Fruit fly (Drosophila melanogaster) Kc167 (cell line): ENCODE data around the gene TwdlY.

Experiments used
- Myc ChIP-seq: fragments of >200 bp; optimal IDR thresholded peaks from 2 replicates; lab custom pipeline; 2017; ENCODE audit warnings: missing external identifiers
- Sin3A ChIP-seq: fragments of >200 bp; optimal IDR thresholded peaks from 2 replicates; lab custom pipeline; 2018; ENCODE audit warnings: missing external identifiers
- h ChIP-seq: fragments of >200 bp; optimal IDR thresholded peaks from 3 replicates; lab custom pipeline; 2018; ENCODE audit warnings: missing external identifiers
- insv ChIP-seq: fragments of >200 bp; optimal IDR thresholded peaks from 3 replicates; lab custom pipeline; 2018; ENCODE audit warnings: missing external identifiers
- psq ChIP-seq: fragments of >200 bp; optimal IDR thresholded peaks from 2 replicates; lab custom pipeline; 2017; ENCODE audit warnings: missing external identifiers
- ttk ChIP-seq: sonication (Bioruptor generic); optimal IDR thresholded peaks from 2 replicates; lab custom pipeline; 2017; ENCODE audit warnings: missing external identifiers

TwdlY gene

dm6 chrX:16696614-16697519 is 37.9 kb upstream of the TwdlY start:
- TF ChIP-seq Sin3A (no peak), ttk (lab: Kevin White, UChicago) (no peak), Myc (no peak), h (lab: Kevin White, UChicago) (no peak), insv (no peak), psq (no peak)

dm6 chrX:16697882-16698571 is 36.7 kb upstream of the TwdlY start:
- TF ChIP-seq psq (no peak), Sin3A (no peak), ttk (lab: Kevin White, UChicago) (no peak), h (lab: Kevin White, UChicago) (no peak), insv (no peak), Myc (no peak)

- TF ChIP-seq Sin3A (no peak), insv (no peak), h (lab: Kevin White, UChicago) (no peak), psq (no peak), ttk (lab: Kevin White, UChicago) (no peak), Myc (no peak)
These were observed 34.7 kb upstream of the TwdlY start, which contains the start of gene CG9676 for dm6 chrX:16700070-16700469. Gene CG9676 (minus strand): TSS chrX:16700170.

- TF ChIP-seq Myc: no peak
- no peak for TF ChIP-seq psq
- TF ChIP-seq ttk (lab: Kevin White, UChicago): no peak
- TF ChIP-seq h (lab: Kevin White, UChicago): no peak
- no peak for TF ChIP-seq Sin3A
- TF ChIP-seq insv: no peak
These were observed 32.8 kb upstream of the TwdlY start, which contains the start of gene sphe for dm6 chrX:16701941-16702340. Gene sphe (minus strand): TSS chrX:16701972.

dm6 chrX:16703747-16704146 is 31.0 kb upstream of the TwdlY start, which contains the start of the genes CG9673 and CG4653:
Gene CG9673 (minus strand): TSS chrX:16703884.
Gene CG4653 (plus strand): TSS chrX:16704081.
- TF ChIP-seq Sin3A: no peak
- no peak for TF ChIP-seq ttk (lab: Kevin White, UChicago)
- no peak for TF ChIP-seq h (lab: Kevin White, UChicago)
- no peak for TF ChIP-seq insv
- no peak for TF ChIP-seq psq
- no peak for TF ChIP-seq Myc

- TF ChIP-seq h (lab: Kevin White, UChicago): no peak
- no peak for TF ChIP-seq Sin3A
- no peak for TF ChIP-seq ttk (lab: Kevin White, UChicago)
- no peak for TF ChIP-seq Myc
- TF ChIP-seq insv: no peak
- TF ChIP-seq psq: no peak
These were observed 28.0 kb upstream of the TwdlY start, which contains the start of gene CG9672 for dm6 chrX:16706774-16707173. Gene CG9672 (minus strand): TSS chrX:16706874.

dm6 chrX:16711003-16711402 is 23.7 kb upstream of the TwdlY start, which contains the start of gene CG13008:
Gene CG13008 (plus strand): TSS chrX:16711303.
- TF ChIP-seq Myc (no peak), insv (no peak), Sin3A (no peak), psq (no peak), h (lab: Kevin White, UChicago) (no peak), ttk (lab: Kevin White, UChicago) (no peak)

dm6 chrX:16716649-16717048 is 18.1 kb upstream of the TwdlY start:
- TF ChIP-seq psq: no peak
- TF ChIP-seq h (lab: Kevin White, UChicago): no peak

- TF ChIP-seq insv (no peak), ttk (lab: Kevin White, UChicago) (no peak), h (lab: Kevin White, UChicago) (no peak), psq (no peak), Sin3A (no peak), Myc (no peak)
These were observed 16.5 kb upstream of the TwdlY start for dm6 chrX:16718169-16718723.

- TF ChIP-seq Myc: no peak
- TF ChIP-seq h (lab: Kevin White, UChicago): no peak
- no peak for TF ChIP-seq psq
- TF ChIP-seq insv: no peak
- TF ChIP-seq Sin3A: no peak
- TF ChIP-seq ttk (lab: Kevin White, UChicago): no peak
These were observed 13.6 kb upstream of the TwdlY start, which contains the start of the genes CG32572 and CG34325 for dm6 chrX:16721168-16721567. Gene CG32572 (plus strand): TSS chrX:16721183. Gene CG34325 (minus strand): TSS chrX:16721411.

dm6 chrX:16723203-16724173 is 11.3 kb upstream of the TwdlY start:
- TF ChIP-seq Myc (no peak), h (lab: Kevin White, UChicago) (no peak), insv (no peak), psq (no peak), Sin3A (no peak), ttk (lab: Kevin White, UChicago) (no peak)

dm6 chrX:16724544-16724943 is 10.2 kb upstream of the TwdlY start:
- no peak for TF ChIP-seq Myc
